Fruit fly (Drosophila melanogaster): ENCODE results near the gene CG14985.

DNA sequence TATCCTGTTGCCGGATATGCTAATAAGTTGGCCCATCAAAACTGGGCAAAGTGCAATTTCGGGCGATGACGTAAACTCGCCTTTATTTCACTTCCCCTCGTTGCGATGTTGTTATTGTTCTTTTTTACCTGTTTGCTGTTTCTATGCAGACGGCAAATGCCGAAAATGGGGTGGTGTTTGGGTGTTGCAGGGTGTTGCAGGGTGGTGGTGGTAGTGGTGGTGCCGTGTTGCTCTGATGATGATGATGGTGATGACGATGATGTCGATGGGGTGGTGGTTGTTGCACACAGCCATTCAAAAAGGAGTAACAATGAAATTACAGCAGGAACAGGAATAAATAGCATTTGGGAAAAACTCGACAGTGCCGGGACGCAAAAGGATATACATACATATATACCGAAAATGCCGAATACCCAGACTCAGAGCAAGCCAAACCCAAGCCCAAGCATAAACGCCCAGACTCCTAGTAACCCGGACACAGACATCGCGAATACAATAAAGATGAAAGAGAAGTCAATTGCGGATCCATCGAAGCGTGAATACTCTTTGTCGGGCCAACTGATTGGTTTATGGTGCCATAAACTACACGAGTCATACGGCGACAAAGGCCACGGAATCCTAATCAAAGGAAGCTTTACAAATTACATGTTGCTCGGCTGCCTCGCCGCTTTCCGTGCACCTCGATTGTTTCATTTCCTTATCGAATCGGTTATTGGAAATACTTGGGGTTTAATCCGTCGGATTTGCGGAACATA is 24.3 kb upstream of the CG14985 start:
- TF ChIP-seq CG34367 (tag; optimal IDR thresholded peaks at IDR 0.05) (no peak), CG9948 (tag; optimal IDR thresholded peaks at IDR 0.05) (no peak), CG32121 (GFP tag; IDR thresholded peaks at IDR 0.05) (no peak)
